Worm (Caenorhabditis elegans) whole organism, L4 larva: Measurements from ENCODE around the gene W03B1.9.

Source experiments
- F10B5.3 ChIP-seq: sonication (generic microtip); optimal IDR thresholded peaks from 2 replicates; lab custom pipeline; 2016; ENCODE audit warnings: mild to moderate bottlenecking, missing genetic modification characterization, missing compliant biosample characterization
- F37D6.2 ChIP-seq: sonication (generic microtip); optimal IDR thresholded peaks from 2 replicates; lab custom pipeline; 2016; ENCODE audit warnings: mild to moderate bottlenecking, missing genetic modification characterization, missing compliant biosample characterization
- F49E8.2 ChIP-seq: sonication (generic microtip); optimal IDR thresholded peaks from 2 replicates; lab custom pipeline; 2016; ENCODE audit warnings: missing compliant biosample characterization, mild to moderate bottlenecking, missing genetic modification characterization, borderline replicate concordance
- T26A8.4 ChIP-seq: fragments of 200-800 bp; sonication (Bioruptor generic); IDR thresholded peaks from 2 replicates; pipeline ENCODE4 v1.3.6; 2022; ENCODE audit warnings: missing genetic modification characterization, missing compliant biosample characterization
- Y48G9A.11 ChIP-seq: fragments of 200-800 bp; sonication (Bioruptor generic); IDR thresholded peaks from 2 replicates; pipeline ENCODE4 v1.3.6; 2022; ENCODE audit warnings: missing genetic modification reagents, missing genetic modification characterization, missing compliant biosample characterization
- ZK337.2 ChIP-seq: fragments of 200-800 bp; sonication (Bioruptor generic); IDR thresholded peaks from 2 replicates; pipeline ENCODE4 v1.3.6; 2022; ENCODE audit warnings: missing genetic modification reagents, missing genetic modification characterization, missing compliant biosample characterization
- aly-2 ChIP-seq: sonication (generic microtip); optimal IDR thresholded peaks from 2 replicates; lab custom pipeline; 2018; ENCODE audit warnings: missing biosample characterization, missing genetic modification characterization
- arid-1 ChIP-seq: fragments of 200-800 bp; sonication (Bioruptor generic); conservative IDR thresholded peaks from 2 replicates; pipeline ENCODE4 v1.3.6; 2022; ENCODE audit warnings: missing genetic modification reagents, missing genetic modification characterization, missing compliant biosample characterization
- attf-4 ChIP-seq: sonication (generic microtip); optimal IDR thresholded peaks from 3 replicates; lab custom pipeline; 2017; ENCODE audit warnings: missing biosample characterization, missing genetic modification characterization
- ceh-20 ChIP-seq: fragments of 200-800 bp; sonication (Bioruptor generic); IDR thresholded peaks from 2 replicates; pipeline ENCODE4 v1.3.6; 2022; ENCODE audit warnings: missing genetic modification reagents, missing genetic modification characterization, missing compliant biosample characterization
- ces-1 ChIP-seq: fragments of 150-350 bp; sonication (generic microtip); optimal IDR thresholded peaks from 4 replicates; lab custom pipeline; 2014; ENCODE audit warnings: missing biosample characterization, missing genetic modification reagents, missing genetic modification characterization
- cey-2 ChIP-seq: sonication (generic microtip); optimal IDR thresholded peaks from 3 replicates; lab custom pipeline; 2017; ENCODE audit warnings: missing genetic modification characterization, mild to moderate bottlenecking, missing compliant biosample characterization, antibody characterized with exemption, borderline replicate concordance; ENCODE audit not compliant: insufficient read depth
- ctbp-1 ChIP-seq: fragments of 200-800 bp; sonication (Bioruptor generic); IDR thresholded peaks from 2 replicates; pipeline ENCODE4 v1.3.6; 2022; ENCODE audit warnings: missing genetic modification reagents, missing genetic modification characterization, missing compliant biosample characterization
- daf-12 ChIP-seq: fragments of 150-350 bp; optimal IDR thresholded peaks from 2 replicates; lab custom pipeline; 2014; ENCODE audit warnings: missing biosample characterization, missing genetic modification reagents, missing genetic modification characterization
- daf-19 ChIP-seq: fragments of 200-800 bp; sonication (Bioruptor generic); conservative IDR thresholded peaks from 2 replicates; pipeline ENCODE4 v1.3.6; 2022; ENCODE audit warnings: missing genetic modification characterization, missing compliant biosample characterization
- dmd-8 ChIP-seq: fragments of 200-800 bp; sonication (Bioruptor generic); IDR thresholded peaks from 2 replicates; pipeline ENCODE4 v1.3.6; 2022; ENCODE audit warnings: missing genetic modification characterization, missing compliant biosample characterization
- dmd-9 ChIP-seq: fragments of 200-800 bp; sonication (Bioruptor generic); IDR thresholded peaks from 2 replicates; pipeline ENCODE4 v1.3.6; 2022; ENCODE audit warnings: missing genetic modification reagents, missing genetic modification characterization, missing compliant biosample characterization
- fos-1 ChIP-seq: fragments of 150-350 bp; optimal IDR thresholded peaks from 2 replicates; lab custom pipeline; 2014; ENCODE audit warnings: missing biosample characterization, missing genetic modification characterization
- gei-8 ChIP-seq: fragments of 200-800 bp; sonication (Bioruptor generic); optimal IDR thresholded peaks from 2 replicates; lab custom pipeline; 2018; ENCODE audit warnings: mild to moderate bottlenecking, missing genetic modification characterization, missing compliant biosample characterization
- hlh-11 ChIP-seq: fragments of 200-800 bp; sonication (Bioruptor generic); optimal IDR thresholded peaks from 2 replicates; lab custom pipeline; 2018; ENCODE audit warnings: mild to moderate bottlenecking, missing genetic modification characterization, missing compliant biosample characterization
- hlh-30 ChIP-seq: sonication (generic microtip); optimal IDR thresholded peaks from 2 replicates; lab custom pipeline; 2017; ENCODE audit warnings: antibody characterized with exemption, mild to moderate bottlenecking, missing genetic modification characterization, missing compliant biosample characterization; ENCODE audit not compliant: insufficient read depth
- jun-1 ChIP-seq: fragments of 150-350 bp; optimal IDR thresholded peaks from 2 replicates; lab custom pipeline; 2014; ENCODE audit warnings: missing biosample characterization, missing genetic modification reagents, missing genetic modification characterization
- lim-7 ChIP-seq: fragments of 200-800 bp; sonication (Bioruptor generic); IDR thresholded peaks from 2 replicates; pipeline ENCODE4 v1.3.6; 2022; ENCODE audit warnings: missing genetic modification characterization, missing compliant biosample characterization
- lin-13 ChIP-seq: fragments of 150-350 bp; optimal IDR thresholded peaks from 2 replicates; lab custom pipeline; 2014; ENCODE audit warnings: missing biosample characterization, missing genetic modification reagents, missing genetic modification characterization
- lin-15B ChIP-seq: fragments of 150-350 bp; sonication (generic microtip); optimal IDR thresholded peaks from 3 replicates; lab custom pipeline; 2014; ENCODE audit warnings: missing biosample characterization, missing genetic modification characterization
- lin-29 ChIP-seq: fragments of 200-800 bp; sonication (Bioruptor generic); IDR thresholded peaks from 2 replicates; pipeline ENCODE4 v1.3.6; 2022; ENCODE audit warnings: missing genetic modification reagents, missing genetic modification characterization, missing compliant biosample characterization
- lin-39 ChIP-seq: fragments of 150-350 bp; optimal IDR thresholded peaks from 2 replicates; lab custom pipeline; 2014; ENCODE audit warnings: missing biosample characterization, missing genetic modification reagents, missing genetic modification characterization
- madf-9 ChIP-seq: fragments of 200-800 bp; sonication (Bioruptor generic); conservative IDR thresholded peaks from 2 replicates; pipeline ENCODE4 v1.3.6; 2022; ENCODE audit warnings: missing genetic modification reagents, missing genetic modification characterization, missing compliant biosample characterization
- mdt-29 ChIP-seq: fragments of 200-800 bp; sonication (Bioruptor generic); IDR thresholded peaks from 2 replicates; pipeline ENCODE4 v1.3.6; 2022; ENCODE audit warnings: missing genetic modification reagents, missing genetic modification characterization, missing compliant biosample characterization
- mxl-2 ChIP-seq: fragments of 200-800 bp; sonication (Bioruptor generic); conservative IDR thresholded peaks from 2 replicates; pipeline ENCODE4 v1.3.6; 2022; ENCODE audit warnings: missing genetic modification reagents, missing genetic modification characterization, missing compliant biosample characterization
- mxl-3 ChIP-seq: fragments of 200-800 bp; sonication (Bioruptor generic); optimal IDR thresholded peaks from 2 replicates; lab custom pipeline; 2018; ENCODE audit warnings: mild to moderate bottlenecking, missing genetic modification characterization, missing compliant biosample characterization
- nhr-10 ChIP-seq: fragments of 150-350 bp; optimal IDR thresholded peaks from 2 replicates; lab custom pipeline; 2014; ENCODE audit warnings: missing biosample characterization, missing genetic modification characterization
- nhr-102 ChIP-seq: sonication (generic microtip); optimal IDR thresholded peaks from 2 replicates; lab custom pipeline; 2016; ENCODE audit warnings: mild to moderate bottlenecking, missing genetic modification characterization, moderate library complexity, missing compliant biosample characterization
- nhr-111 ChIP-seq: fragments of 200-800 bp; sonication (Bioruptor generic); optimal IDR thresholded peaks from 2 replicates; lab custom pipeline; 2018; ENCODE audit warnings: mild to moderate bottlenecking, missing genetic modification characterization, missing compliant biosample characterization
- nhr-237 ChIP-seq: sonication (generic microtip); optimal IDR thresholded peaks from 2 replicates; lab custom pipeline; 2017; ENCODE audit warnings: missing biosample characterization, missing genetic modification characterization
- nhr-48 ChIP-seq: sonication (generic microtip); optimal IDR thresholded peaks from 2 replicates; lab custom pipeline; 2016; ENCODE audit warnings: mild to moderate bottlenecking, missing genetic modification characterization, missing compliant biosample characterization
- nhr-6 ChIP-seq: fragments of 150-350 bp; optimal IDR thresholded peaks from 2 replicates; lab custom pipeline; 2014; ENCODE audit warnings: missing biosample characterization, missing genetic modification characterization
- nhr-77 ChIP-seq: fragments of 150-350 bp; optimal IDR thresholded peaks from 2 replicates; lab custom pipeline; 2014; ENCODE audit warnings: missing biosample characterization, missing genetic modification characterization
- pha-4 ChIP-seq, 2 experiments: fragments of 150-350 bp in 1 of 2; fragments of 200-800 bp in 1 of 2; sonication (Bioruptor generic) in 1 of 2; IDR thresholded peaks in 1 of 2; optimal IDR thresholded peaks in 1 of 2; 2 replicates each; pipeline versions ENCODE4 v1.3.6 to Lab custom; 2014 to 2022; ENCODE audit warnings: missing genetic modification characterization in 2 of 2, missing genetic modification reagents in 2 of 2, missing biosample characterization in 1 of 2, missing compliant biosample characterization in 1 of 2
- pqm-1 ChIP-seq: sonication (generic microtip); optimal IDR thresholded peaks from 2 replicates; lab custom pipeline; 2017; ENCODE audit warnings: missing biosample characterization, missing genetic modification characterization
- rbr-2 ChIP-seq: sonication (generic microtip); optimal IDR thresholded peaks from 2 replicates; lab custom pipeline; 2016; ENCODE audit warnings: missing genotype, missing genetic modification characterization, missing compliant biosample characterization
- saeg-2 ChIP-seq: fragments of 200-800 bp; sonication (Bioruptor generic); IDR thresholded peaks from 2 replicates; pipeline ENCODE4 v1.3.6; 2022; ENCODE audit warnings: missing genetic modification reagents, missing genetic modification characterization, missing compliant biosample characterization
- skn-1 ChIP-seq: fragments of 150-350 bp; optimal IDR thresholded peaks from 2 replicates; lab custom pipeline; 2014; ENCODE audit warnings: missing biosample characterization, missing genetic modification characterization
- spr-1 ChIP-seq: sonication (generic microtip); optimal IDR thresholded peaks from 2 replicates; lab custom pipeline; 2016; ENCODE audit warnings: mild to moderate bottlenecking, missing genetic modification characterization, missing compliant biosample characterization
- unc-130 ChIP-seq: sonication (generic microtip); optimal IDR thresholded peaks from 2 replicates; lab custom pipeline; 2016; ENCODE audit warnings: missing genetic modification reagents, missing genetic modification characterization, missing compliant biosample characterization
- unc-39 ChIP-seq: sonication (generic microtip); optimal IDR thresholded peaks from 2 replicates; lab custom pipeline; 2017; ENCODE audit warnings: missing biosample characterization, missing genetic modification characterization
- unc-62 ChIP-seq, 3 experiments: fragments of 150-350 bp in 1 of 3; sonication (generic microtip); optimal IDR thresholded peaks in 2 of 3; peaks in 1 of 3; 1 replicate in 1 of 3; 2 replicates in 2 of 3; lab custom pipeline; 2014 to 2017; ENCODE audit warnings: missing biosample characterization in 3 of 3, missing genetic modification characterization in 3 of 3, missing genetic modification reagents in 3 of 3, missing genotype in 1 of 3
- zag-1 ChIP-seq: fragments of 150-350 bp; optimal IDR thresholded peaks from 2 replicates; lab custom pipeline; 2014; ENCODE audit warnings: missing biosample characterization, missing genetic modification characterization
- zfp-2 ChIP-seq: sonication (generic microtip); optimal IDR thresholded peaks from 2 replicates; lab custom pipeline; 2016; ENCODE audit warnings: mild to moderate bottlenecking, missing genetic modification characterization, missing compliant biosample characterization
- zip-11 ChIP-seq: fragments of 200-800 bp; sonication (Bioruptor generic); IDR thresholded peaks from 2 replicates; pipeline ENCODE4 v1.3.6; 2022; ENCODE audit warnings: missing genetic modification characterization, missing compliant biosample characterization

Gene W03B1.9

DNA sequence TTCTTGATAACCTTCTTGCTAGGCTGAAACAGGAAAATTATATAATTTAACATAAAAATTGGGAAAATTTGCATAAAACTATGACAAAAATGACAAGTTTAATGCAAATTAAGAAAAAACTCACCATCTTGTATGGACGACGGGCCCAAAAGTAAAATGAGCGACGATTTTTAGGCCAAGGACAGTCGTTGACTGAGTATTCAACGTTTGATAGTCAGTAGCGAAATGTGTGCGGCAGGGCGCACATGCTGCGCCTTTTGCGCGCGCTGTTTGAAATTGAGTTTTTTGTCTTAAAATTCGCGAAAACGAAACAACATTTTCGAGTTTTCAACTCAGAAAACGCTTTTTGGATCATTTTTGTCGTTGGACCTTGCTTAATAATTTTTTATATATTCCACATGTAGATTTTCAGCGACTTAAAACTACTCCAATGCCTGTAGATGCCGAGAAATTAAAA lies 33.7 kb upstream of the W03B1.9 start, which contains the start of the genes rpl-7A and set-21 (continued):
- TF ChIP-seq fos-1 (peak; percentile 40), zag-1 (tag; lab: Kevin White, UChicago) (no peak), unc-39 (tag; lab: Kevin White, UChicago) (no peak), ces-1 (GFP tag; lab: Kevin White, UChicago) (no peak), T26A8.4 (GFP tag; lab: Robert Waterston, UW) (peak; percentile 99), attf-4 (tag; lab: Kevin White, UChicago) (no peak), jun-1 (tag; lab: Kevin White, UChicago) (peak; percentile 70), Y48G9A.11 (GFP tag; lab: Robert Waterston, UW) (peak; percentile 90), dmd-9 (GFP tag; lab: Robert Waterston, UW) (peak; percentile 97), unc-62 (GFP tag; optimal IDR thresholded peaks at IDR 0.05 in 1 of 2; lab: Kevin White, UChicago) (peak in 1 of 2 experiments; percentile 90), unc-62 (tag; optimal IDR thresholded peaks at IDR 0.05; lab: Kevin White, UChicago) (no peak), mdt-29 (GFP tag; lab: Robert Waterston, UW) (peak; percentile 90), nhr-237 (tag; lab: Kevin White, UChicago) (peak; percentile 23), lin-29 (GFP tag; lab: Robert Waterston, UW) (peak; percentile 97), aly-2 (tag; lab: Kevin White, UChicago) (no peak), ZK337.2 (GFP tag; lab: Robert Waterston, UW) (peak; percentile 90), zfp-2 (tag; lab: Kevin White, UChicago) (peak; percentile 92), pqm-1 (peak; percentile 45), F37D6.2 (tag; lab: Kevin White, UChicago) (peak; percentile 93), nhr-10 (no peak), skn-1 (tag; lab: Kevin White, UChicago) (no peak), nhr-6 (tag; lab: Kevin White, UChicago) (peak; percentile 76), lin-39 (no peak), mxl-2 (GFP tag; lab: Robert Waterston, UW) (peak; percentile 82), arid-1 (GFP tag; lab: Robert Waterston, UW) (peak; percentile 98), spr-1 (tag; lab: Kevin White, UChicago) (peak; percentile 92), cey-2 (tag; lab: Kevin White, UChicago) (no peak), dmd-8 (GFP tag; lab: Robert Waterston, UW) (peak; percentile 71; the same call in 1 of the 2 replicates), unc-130 (GFP tag; lab: Kevin White, UChicago) (peak; percentile 76), daf-19 (peak; percentile 95), hlh-30 (tag; lab: Kevin White, UChicago) (peak; percentile 72), rbr-2 (tag; lab: Kevin White, UChicago) (peak; percentile 98), mxl-3 (peak; percentile 90), lin-13 (GFP tag; lab: Kevin White, UChicago) (peak; percentile 81), F10B5.3 (tag; lab: Kevin White, UChicago) (peak; percentile 90), nhr-77 (peak; percentile 96), saeg-2 (peak; percentile 97), nhr-111 (no peak), nhr-102 (peak; percentile 97), gei-8 (no peak), lin-15B (tag; lab: Kevin White, UChicago) (peak; percentile 77), zip-11 (GFP tag; lab: Robert Waterston, UW) (no peak), madf-9 (GFP tag; lab: Robert Waterston, UW) (peak; percentile 95), F49E8.2 (tag; lab: Kevin White, UChicago) (peak; percentile 82), ceh-20 (GFP tag; lab: Robert Waterston, UW) (peak; percentile 98), hlh-11 (peak; percentile 94), ctbp-1 (GFP tag; lab: Robert Waterston, UW) (peak; percentile 95), daf-12 (tag; lab: Kevin White, UChicago) (no peak), pha-4 (GFP tag; IDR thresholded peaks at IDR 0.05; lab: Robert Waterston, UW) (peak; percentile 98), pha-4 (tag; optimal IDR thresholded peaks at IDR 0.05; lab: Kevin White, UChicago) (no peak), lim-7 (GFP tag; lab: Robert Waterston, UW) (0 out of 2 replicates have a peak, but pooled peaks have one; percentile 28), nhr-48 (tag; lab: Kevin White, UChicago) (peak; percentile 84)
